Worm (Caenorhabditis elegans) whole organism, L1 larva: ENCODE measurements around the gene parn-1.

Experiments
- C04F5.9 ChIP-seq: sonication (generic microtip); optimal IDR thresholded peaks from 2 replicates; lab custom pipeline; 2016; ENCODE audit warnings: missing genetic modification characterization, missing compliant biosample characterization
- alr-1 ChIP-seq: fragments of 200-800 bp; sonication (Bioruptor generic); optimal IDR thresholded peaks from 2 replicates; lab custom pipeline; 2018; ENCODE audit warnings: borderline replicate concordance, mild to moderate bottlenecking, missing genetic modification characterization, missing compliant biosample characterization
- aly-2 ChIP-seq: fragments of 150-350 bp; optimal IDR thresholded peaks from 2 replicates; lab custom pipeline; 2014; ENCODE audit warnings: missing biosample characterization, missing genetic modification characterization
- ces-1 ChIP-seq: fragments of 150-350 bp; optimal IDR thresholded peaks from 2 replicates; lab custom pipeline; 2014; ENCODE audit warnings: missing biosample characterization, missing genetic modification reagents, missing genetic modification characterization
- isw-1 ChIP-seq: fragments of 200-800 bp; sonication (Bioruptor generic); IDR thresholded peaks from 2 replicates; pipeline ENCODE4 v1.3.6; 2022; ENCODE audit warnings: missing genetic modification characterization, missing compliant biosample characterization
- lin-13 ChIP-seq: fragments of 150-350 bp; optimal IDR thresholded peaks from 2 replicates; lab custom pipeline; 2014; ENCODE audit warnings: missing biosample characterization, missing genetic modification reagents, missing genetic modification characterization
- lin-35 ChIP-seq, 2 experiments: fragments of 150-350 bp; optimal IDR thresholded peaks; 2 replicates each; lab custom pipeline; 2014; ENCODE audit warnings: missing biosample characterization in 2 of 2, missing genetic modification characterization in 2 of 2, missing genetic modification reagents in 2 of 2
- nhr-237 ChIP-seq: fragments of 150-350 bp; optimal IDR thresholded peaks from 2 replicates; lab custom pipeline; 2014; ENCODE audit warnings: missing biosample characterization, missing genetic modification characterization
- unc-86 ChIP-seq: sonication (generic microtip); optimal IDR thresholded peaks from 2 replicates; lab custom pipeline; 2016; ENCODE audit warnings: missing genetic modification characterization, missing compliant biosample characterization

DNA sequence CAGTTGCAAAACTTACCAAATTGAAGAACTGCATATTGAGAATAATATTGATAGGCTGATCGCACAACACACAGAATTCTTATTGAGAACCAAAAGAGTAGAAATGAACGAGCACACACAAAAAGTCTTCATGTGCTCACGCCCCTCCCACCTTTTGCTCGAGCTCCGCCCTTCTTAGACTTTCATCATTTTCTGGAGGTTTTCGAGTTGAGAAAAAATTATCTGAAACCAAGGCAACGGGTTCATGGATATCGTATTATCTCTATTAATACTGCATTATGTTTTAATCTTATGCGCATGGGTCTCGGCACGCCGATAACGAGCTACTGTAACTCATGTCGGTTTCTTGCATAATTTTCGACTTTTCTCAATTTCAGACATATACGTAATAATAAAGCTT, 30.8 kb upstream of the parn-1 start, which contains the start of gene R11D1.12:
- TF ChIP-seq isw-1 (GFP tag; lab: Robert Waterston, UW) (no peak), C04F5.9 (tag; lab: Kevin White, UChicago) (no peak), lin-13 (GFP tag; lab: Kevin White, UChicago) (no peak), aly-2 (no peak), lin-35 (GFP tag; optimal IDR thresholded peaks at IDR 0.05; lab: Kevin White, UChicago) (no peak), unc-86 (tag; lab: Kevin White, UChicago) (no peak), alr-1 (tag; lab: Kevin White, UChicago) (no peak), nhr-237 (tag; lab: Kevin White, UChicago) (no peak), ces-1 (GFP tag; lab: Kevin White, UChicago) (no peak)
